Worm (Caenorhabditis elegans): ENCODE data around the gene Y47D7A.2.

The Y47D7A.2 gene

ce11 chrV:4450523-4451089, 30.5 kb downstream of the Y47D7A.2 start, which contains the start of gene rft-2 (continued):
- TF ChIP-seq dmd-4 (tag; optimal IDR thresholded peaks at IDR 0.05): no peak
- TF ChIP-seq nhr-25 (tag; optimal IDR thresholded peaks at IDR 0.05): peak; percentile 31
- TF ChIP-seq R02D3.7 (tag; optimal IDR thresholded peaks at IDR 0.05): no peak
- TF ChIP-seq F13H6.1 (tag; optimal IDR thresholded peaks at IDR 0.05): no peak
- no peak for TF ChIP-seq nhr-237 (tag; optimal IDR thresholded peaks at IDR 0.05)
- peak; percentile 80 for TF ChIP-seq unc-55 (GFP tag; optimal IDR thresholded peaks at IDR 0.05)
- TF ChIP-seq sma-3 (GFP tag; optimal IDR thresholded peaks at IDR 0.05): peak; percentile 13
- TF ChIP-seq nhr-6 (tag; optimal IDR thresholded peaks at IDR 0.05): no peak
- TF ChIP-seq peb-1 (tag; optimal IDR thresholded peaks at IDR 0.05): no peak
- peak; percentile 53 for TF ChIP-seq fos-1 (tag; optimal IDR thresholded peaks at IDR 0.05)
- no peak for TF ChIP-seq ceh-82 (tag; optimal IDR thresholded peaks at IDR 0.05)
- TF ChIP-seq ztf-11 (tag; optimal IDR thresholded peaks at IDR 0.05): no peak
- no peak for TF ChIP-seq alr-1 (tag; optimal IDR thresholded peaks at IDR 0.05)
- no peak for TF ChIP-seq unc-39 (tag; optimal IDR thresholded peaks at IDR 0.05)
- no peak for TF ChIP-seq ama-1 (optimal IDR thresholded peaks at IDR 0.05)
- no peak for TF ChIP-seq sma-9 (GFP tag; optimal IDR thresholded peaks at IDR 0.05)
- no peak for TF ChIP-seq sma-9 (tag; optimal IDR thresholded peaks at IDR 0.05)

ce11 chrV:4454634-4455033, 34.6 kb downstream of the Y47D7A.2 start, which contains the start of gene gnrr-5:
gnrr-5 (minus strand) TSS chrV:4454734.
- no peak for TF ChIP-seq nhr-23 (tag; optimal IDR thresholded peaks at IDR 0.05)
- TF ChIP-seq nhr-25 (tag; optimal IDR thresholded peaks at IDR 0.05): no peak
- no peak for TF ChIP-seq mab-5 (tag; optimal IDR thresholded peaks at IDR 0.05)
- TF ChIP-seq lin-11 (tag; optimal IDR thresholded peaks at IDR 0.05): no peak
- TF ChIP-seq ztf-1 (GFP tag; conservative IDR thresholded peaks at IDR 0.05): no peak
- TF ChIP-seq nhr-12 (tag; optimal IDR thresholded peaks at IDR 0.05): no peak
- TF ChIP-seq elt-1 (tag; optimal IDR thresholded peaks at IDR 0.05): no peak
- no peak for TF ChIP-seq crh-2 (tag; optimal IDR thresholded peaks at IDR 0.05)
- TF ChIP-seq alr-1 (tag; optimal IDR thresholded peaks at IDR 0.05): no peak
- TF ChIP-seq ztf-4 (tag; optimal IDR thresholded peaks at IDR 0.05): no peak
- TF ChIP-seq sma-3 (GFP tag; optimal IDR thresholded peaks at IDR 0.05): no peak
- TF ChIP-seq Y55F3AM.14 (GFP tag; optimal IDR thresholded peaks at IDR 0.05): no peak
- no peak for TF ChIP-seq dmd-4 (tag; optimal IDR thresholded peaks at IDR 0.05)
- TF ChIP-seq ceh-16 (tag; optimal IDR thresholded peaks at IDR 0.05): no peak
- TF ChIP-seq skn-1 (tag; optimal IDR thresholded peaks at IDR 0.05): no peak
- no peak for TF ChIP-seq sma-9 (GFP tag; optimal IDR thresholded peaks at IDR 0.05)
- TF ChIP-seq sma-9 (tag; optimal IDR thresholded peaks at IDR 0.05): no peak
- no peak for TF ChIP-seq R02D3.7 (tag; optimal IDR thresholded peaks at IDR 0.05)
